Worm (Caenorhabditis elegans) whole organism, L3 larva: Measurements from ENCODE around the gene let-756.

ENCODE experiments used
- ZK546.5 ChIP-seq: sonication (generic microtip); optimal IDR thresholded peaks from 2 replicates; lab custom pipeline; 2017; ENCODE audit warnings: missing biosample characterization, missing genetic modification characterization
- fos-1 ChIP-seq: fragments of 150-350 bp; optimal IDR thresholded peaks from 2 replicates; lab custom pipeline; 2014; ENCODE audit warnings: missing biosample characterization, missing genetic modification characterization
- lin-39 ChIP-seq: fragments of 150-350 bp; optimal IDR thresholded peaks from 2 replicates; lab custom pipeline; 2018; ENCODE audit warnings: missing biosample characterization, missing genetic modification reagents, missing genetic modification characterization
- nhr-11 ChIP-seq: fragments of 150-350 bp; optimal IDR thresholded peaks from 2 replicates; lab custom pipeline; 2014; ENCODE audit warnings: missing biosample characterization, missing genetic modification characterization
- nhr-12 ChIP-seq: fragments of 150-350 bp; optimal IDR thresholded peaks from 2 replicates; lab custom pipeline; 2014; ENCODE audit warnings: missing biosample characterization, missing genetic modification characterization
- pha-4 ChIP-seq: fragments of 150-350 bp; optimal IDR thresholded peaks from 2 replicates; lab custom pipeline; 2014; ENCODE audit warnings: missing biosample characterization, missing genetic modification reagents, missing genetic modification characterization
- unc-62 ChIP-seq: fragments of 150-350 bp; sonication (generic microtip); optimal IDR thresholded peaks from 4 replicates; lab custom pipeline; 2014; ENCODE audit warnings: missing biosample characterization, missing genetic modification reagents, missing genetic modification characterization
- zag-1 ChIP-seq: fragments of 150-350 bp; optimal IDR thresholded peaks from 2 replicates; lab custom pipeline; 2014; ENCODE audit warnings: missing biosample characterization, missing genetic modification characterization

DNA sequence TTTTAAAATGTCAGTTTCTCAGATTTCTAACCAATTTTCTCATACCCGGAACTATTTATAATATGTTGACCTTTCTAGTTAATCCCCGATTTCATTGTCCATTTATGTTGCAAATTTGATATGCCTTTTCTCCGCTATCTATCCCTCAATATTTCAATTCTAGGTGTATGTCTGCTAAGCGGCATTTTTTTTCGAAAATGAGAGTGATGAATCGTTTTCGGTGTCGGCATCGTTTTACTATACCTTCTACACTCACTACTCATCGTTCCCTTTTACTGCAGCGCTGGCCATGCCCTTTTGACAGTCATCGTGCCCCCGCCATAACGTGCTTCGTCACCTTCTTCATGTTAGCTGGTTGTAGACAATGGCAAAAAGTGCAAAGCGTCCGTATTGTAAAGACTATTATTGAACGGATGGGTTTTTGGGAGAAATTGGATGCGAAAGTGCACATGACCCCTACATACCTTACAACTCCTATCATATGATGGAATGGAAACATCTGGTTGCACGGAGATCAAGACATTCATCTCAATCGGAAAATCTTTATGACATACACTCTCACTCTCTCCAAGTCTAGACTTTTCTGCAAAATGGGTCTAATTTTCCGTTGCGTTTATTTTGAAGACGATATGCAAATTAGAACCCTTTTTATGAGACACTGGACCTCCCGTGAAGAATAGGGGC is 47.6 kb upstream of the let-756 start:
- no peak for TF ChIP-seq zag-1
- TF ChIP-seq fos-1 = no peak
- TF ChIP-seq nhr-11 = no peak
- no peak for TF ChIP-seq unc-62 (GFP tag; lab: Kevin White, UChicago)
- TF ChIP-seq ZK546.5 (tag; lab: Kevin White, UChicago) = no peak
- TF ChIP-seq lin-39 (tag; lab: Kevin White, UChicago) = no peak
- TF ChIP-seq pha-4 (tag; lab: Kevin White, UChicago) = no peak
- no peak for TF ChIP-seq nhr-12
